Worm (Caenorhabditis elegans): Measurements from ENCODE around the gene fce-2.

The fce-2 gene

DNA sequence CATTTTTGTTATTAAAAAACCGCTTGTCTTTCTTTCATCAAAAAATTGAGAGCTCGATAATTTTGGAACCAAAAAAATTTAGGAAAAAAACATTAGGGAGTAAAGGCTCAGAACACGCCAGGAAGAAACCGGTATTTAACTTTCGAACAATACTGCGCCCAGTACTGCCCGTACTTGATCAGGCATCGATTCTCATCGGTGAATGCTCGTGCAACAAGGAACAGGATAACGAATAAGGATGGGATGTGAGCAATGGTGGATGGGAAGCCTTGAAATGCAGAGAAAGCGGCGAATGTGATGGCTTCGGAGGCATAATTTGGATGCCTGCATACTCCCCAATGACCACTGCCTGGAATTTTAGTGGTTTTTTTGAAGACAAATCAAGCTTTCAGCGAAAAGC lies 55.7 kb downstream of the fce-2 start:
- TF ChIP-seq ceh-14 (tag; optimal IDR thresholded peaks at IDR 0.05) (no peak), ceh-6 (GFP tag; optimal IDR thresholded peaks at IDR 0.05) (no peak), dmd-4 (tag; optimal IDR thresholded peaks at IDR 0.05; ENCODE audit: borderline replicate concordance) (no peak), tbx-7 (tag; optimal IDR thresholded peaks at IDR 0.05) (no peak), unc-55 (GFP tag; optimal IDR thresholded peaks at IDR 0.05) (no peak), hlh-8 (tag; optimal IDR thresholded peaks at IDR 0.05) (no peak), tbx-2 (tag; optimal IDR thresholded peaks at IDR 0.05) (no peak), rnt-1 (tag; optimal IDR thresholded peaks at IDR 0.05) (no peak), sox-2 (GFP tag; IDR thresholded peaks at IDR 0.05) (no peak)

Data from whole organism, late embryonic.